Worm (Caenorhabditis elegans) whole organism, L3 larva: ENCODE measurements around the gene glb-22.

Experiments
- R02D3.7 ChIP-seq: fragments of 150-350 bp; optimal IDR thresholded peaks from 2 replicates; lab custom pipeline; 2014; ENCODE audit warnings: missing biosample characterization, missing genetic modification characterization
- elt-3 ChIP-seq, 3 experiments: fragments of 150-350 bp in 1 of 3; sonication (generic microtip) in 2 of 3; optimal IDR thresholded peaks; 2 replicates in 2 of 3; 4 replicates in 1 of 3; lab custom pipeline; 2014 to 2017; ENCODE audit warnings: missing biosample characterization in 3 of 3, missing genetic modification characterization in 3 of 3
- fkh-10 ChIP-seq: sonication (generic microtip); optimal IDR thresholded peaks from 2 replicates; lab custom pipeline; 2017; ENCODE audit warnings: missing biosample characterization, missing genetic modification reagents, missing genetic modification characterization
- jun-1 ChIP-seq: fragments of 150-350 bp; optimal IDR thresholded peaks from 2 replicates; lab custom pipeline; 2014; ENCODE audit warnings: missing biosample characterization, missing genetic modification reagents, missing genetic modification characterization
- mdl-1 ChIP-seq: fragments of 150-350 bp; optimal IDR thresholded peaks from 2 replicates; lab custom pipeline; 2014; ENCODE audit warnings: missing biosample characterization, missing genetic modification characterization
- nhr-11 ChIP-seq: fragments of 150-350 bp; optimal IDR thresholded peaks from 2 replicates; lab custom pipeline; 2014; ENCODE audit warnings: missing biosample characterization, missing genetic modification characterization
- nhr-23 ChIP-seq: fragments of 150-350 bp; optimal IDR thresholded peaks from 2 replicates; lab custom pipeline; 2014; ENCODE audit warnings: missing biosample characterization, missing genetic modification reagents, missing genetic modification characterization
- nhr-237 ChIP-seq: fragments of 150-350 bp; optimal IDR thresholded peaks from 2 replicates; lab custom pipeline; 2014; ENCODE audit warnings: missing biosample characterization, missing genetic modification characterization
- nhr-25 ChIP-seq: sonication (generic microtip); optimal IDR thresholded peaks from 2 replicates; lab custom pipeline; 2017; ENCODE audit warnings: missing biosample characterization, missing genetic modification characterization
- nhr-43 ChIP-seq: sonication (generic microtip); optimal IDR thresholded peaks from 2 replicates; lab custom pipeline; 2016; ENCODE audit warnings: mild to moderate bottlenecking, missing genetic modification characterization, missing compliant biosample characterization; ENCODE audit not compliant: poor library complexity, severe bottlenecking
- skn-1 ChIP-seq: fragments of 150-350 bp; optimal IDR thresholded peaks from 2 replicates; lab custom pipeline; 2014; ENCODE audit warnings: missing biosample characterization, missing genetic modification characterization
- snpc-4 ChIP-seq: fragments of 150-350 bp; optimal IDR thresholded peaks from 2 replicates; lab custom pipeline; 2014; ENCODE audit warnings: missing biosample characterization, missing genetic modification characterization
- unc-62 ChIP-seq: fragments of 150-350 bp; sonication (generic microtip); optimal IDR thresholded peaks from 4 replicates; lab custom pipeline; 2014; ENCODE audit warnings: missing biosample characterization, missing genetic modification reagents, missing genetic modification characterization
- ztf-4 ChIP-seq: fragments of 150-350 bp; optimal IDR thresholded peaks from 2 replicates; lab custom pipeline; 2014; ENCODE audit warnings: missing biosample characterization, missing genetic modification characterization

DNA sequence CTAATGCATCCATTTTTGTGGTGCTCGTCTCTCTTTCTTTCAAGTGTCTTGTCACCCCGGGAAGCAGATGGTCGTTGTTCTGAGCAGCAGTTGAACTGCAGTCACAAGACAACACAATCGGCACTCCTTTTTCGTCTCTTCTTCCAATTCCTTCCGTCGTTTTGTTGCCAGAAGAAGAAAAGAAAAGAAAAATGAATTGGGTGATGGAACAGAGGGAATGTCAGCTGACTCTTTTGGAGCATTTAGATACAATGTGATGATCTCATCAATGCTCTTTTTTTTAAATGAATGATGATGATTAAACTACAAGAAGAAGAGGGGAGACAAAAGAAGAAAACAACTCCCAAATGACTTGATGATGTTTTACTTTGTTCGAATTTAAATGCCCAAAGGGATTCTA lies 49.9 kb downstream of the glb-22 start:
- TF ChIP-seq unc-62 (GFP tag; lab: Kevin White, UChicago): no peak
- peak; percentile 12 for TF ChIP-seq fkh-10 (GFP tag; lab: Kevin White, UChicago)
- no peak for TF ChIP-seq nhr-43 (tag; lab: Kevin White, UChicago)
- no peak for TF ChIP-seq nhr-23 (tag; lab: Kevin White, UChicago)
- no peak for TF ChIP-seq snpc-4 (tag; lab: Kevin White, UChicago)
- no peak for TF ChIP-seq nhr-11 (tag; lab: Kevin White, UChicago)
- TF ChIP-seq ztf-4 (tag; lab: Kevin White, UChicago): no peak
- no peak for TF ChIP-seq nhr-237
- TF ChIP-seq nhr-25 (tag; lab: Kevin White, UChicago): no peak
- no peak for TF ChIP-seq jun-1
- TF ChIP-seq skn-1 (tag; lab: Kevin White, UChicago): peak; percentile 17
- TF ChIP-seq mdl-1 (tag; lab: Kevin White, UChicago): no peak
- no peak for TF ChIP-seq elt-3 (tag; optimal IDR thresholded peaks at IDR 0.05; lab: Kevin White, UChicago)
- TF ChIP-seq R02D3.7 (tag; lab: Kevin White, UChicago): no peak
